Worm (Caenorhabditis elegans): ENCODE results near the gene R01B10.2.

Gene R01B10.2

DNA sequence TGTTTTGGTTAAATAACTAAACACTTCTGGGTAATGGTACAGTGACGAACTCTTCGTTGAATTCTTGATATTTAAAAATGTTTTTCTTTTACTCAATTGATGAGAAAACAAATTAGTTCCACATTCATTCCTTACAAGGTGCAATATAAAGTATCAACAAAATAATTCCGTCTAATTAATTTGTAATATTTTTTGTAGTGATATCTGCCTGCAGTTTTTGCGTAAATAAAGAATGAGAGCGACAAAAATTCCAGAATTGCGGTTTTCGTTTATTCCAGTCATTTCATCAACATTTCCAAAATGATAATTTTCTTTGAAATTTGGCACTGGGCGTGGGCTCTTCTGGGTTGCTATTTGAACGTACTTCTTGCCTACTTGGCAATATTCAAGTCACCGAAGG is 14.0 kb upstream of the R01B10.2 start, which contains the start of gene srd-20:
srd-20 (plus strand) TSS at position 301 of the 400 bp plus-strand sequence.
- TF ChIP-seq ztf-16 (tag; optimal IDR thresholded peaks at IDR 0.05) (no peak), zip-5 (tag; optimal IDR thresholded peaks at IDR 0.05) (no peak), ceh-19 (GFP tag; optimal IDR thresholded peaks at IDR 0.05) (no peak), sox-2 (GFP tag; IDR thresholded peaks at IDR 0.05) (no peak), ref-2 (tag; optimal IDR thresholded peaks at IDR 0.05) (no peak), mec-3 (tag; optimal IDR thresholded peaks at IDR 0.05; ENCODE audit: borderline replicate concordance) (no peak), pag-3 (tag; optimal IDR thresholded peaks at IDR 0.05; ENCODE audit: borderline replicate concordance) (no peak), Y22D7AL.16 (tag; optimal IDR thresholded peaks at IDR 0.05) (no peak), fkh-10 (GFP tag; optimal IDR thresholded peaks at IDR 0.05) (no peak)

DNA sequence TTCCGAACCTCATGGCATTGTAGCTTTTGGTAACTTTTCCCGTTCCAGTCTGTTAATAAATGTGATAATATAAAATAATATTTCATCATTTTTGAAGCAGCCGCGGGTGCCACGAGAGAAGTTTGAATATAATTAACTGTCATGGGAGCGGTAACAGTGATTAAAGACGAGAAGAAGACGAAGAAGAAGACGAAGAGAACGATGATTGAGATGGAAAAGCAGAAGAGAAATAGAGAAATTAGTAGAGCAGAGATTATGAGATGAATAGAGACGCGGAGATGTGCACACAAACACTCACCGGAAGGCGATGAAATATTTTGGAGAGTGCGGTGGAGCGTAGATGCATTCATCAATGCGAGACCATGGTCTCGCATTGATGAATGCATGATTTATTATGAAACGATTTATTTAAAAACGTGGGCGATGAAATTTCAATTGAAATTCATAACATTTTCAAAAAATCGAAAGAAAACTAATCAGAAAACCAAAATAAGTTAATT is 12.0 kb upstream of the R01B10.2 start, which contains the start of gene seip-1:
seip-1 (minus strand) TSS at position 51 of the 500 bp plus-strand sequence.
- TF ChIP-seq ceh-48 (tag; optimal IDR thresholded peaks at IDR 0.05) (peak; percentile 40), dve-1 (tag; optimal IDR thresholded peaks at IDR 0.05) (peak; percentile 67), C08G9.2 (tag; optimal IDR thresholded peaks at IDR 0.05) (no peak), ceh-14 (tag; optimal IDR thresholded peaks at IDR 0.05) (peak; percentile 79), ceh-18 (tag; optimal IDR thresholded peaks at IDR 0.05) (peak; percentile 44), madf-2 (tag; optimal IDR thresholded peaks at IDR 0.05) (peak; percentile 27), hlh-30 (tag; optimal IDR thresholded peaks at IDR 0.05; ENCODE audit: insufficient read depth) (peak; percentile 63), fax-1 (tag; optimal IDR thresholded peaks at IDR 0.05) (no peak), che-1 (tag; optimal IDR thresholded peaks at IDR 0.05) (no peak), ceh-34 (tag; optimal IDR thresholded peaks at IDR 0.05) (peak; percentile 70), unc-42 (tag; optimal IDR thresholded peaks at IDR 0.05) (peak; percentile 76), elt-2 (tag; optimal IDR thresholded peaks at IDR 0.05) (peak; percentile 39), ceh-30 (tag; optimal IDR thresholded peaks at IDR 0.05) (peak; percentile 42), pros-1 (tag; optimal IDR thresholded peaks at IDR 0.05) (peak; percentile 46), K09A11.1 (tag; optimal IDR thresholded peaks at IDR 0.05; ENCODE audit: insufficient read depth) (peak; percentile 2), ceh-2 (tag; optimal IDR thresholded peaks at IDR 0.05) (peak; percentile 28), hlh-6 (tag; optimal IDR thresholded peaks at IDR 0.05) (no peak), ceh-31 (tag; optimal IDR thresholded peaks at IDR 0.05) (peak; percentile 87), tbx-2 (tag; optimal IDR thresholded peaks at IDR 0.05) (peak; percentile 65), rnt-1 (tag; optimal IDR thresholded peaks at IDR 0.05) (peak; percentile 38), unc-3 (GFP tag; conservative IDR thresholded peaks at IDR 0.05) (no peak), unc-3 (tag; optimal IDR thresholded peaks at IDR 0.05) (no peak), sox-2 (GFP tag; IDR thresholded peaks at IDR 0.05) (peak; percentile 40; the same call in 1 of the 2 replicates), ets-4 (tag; optimal IDR thresholded peaks at IDR 0.05) (no peak), nfya-1 (tag; optimal IDR thresholded peaks at IDR 0.05) (peak; percentile 88), ref-2 (tag; optimal IDR thresholded peaks at IDR 0.05) (peak; percentile 46), unc-55 (GFP tag; optimal IDR thresholded peaks at IDR 0.05) (peak; percentile 92), pax-1 (tag; optimal IDR thresholded peaks at IDR 0.05) (peak; percentile 77)

DNA sequence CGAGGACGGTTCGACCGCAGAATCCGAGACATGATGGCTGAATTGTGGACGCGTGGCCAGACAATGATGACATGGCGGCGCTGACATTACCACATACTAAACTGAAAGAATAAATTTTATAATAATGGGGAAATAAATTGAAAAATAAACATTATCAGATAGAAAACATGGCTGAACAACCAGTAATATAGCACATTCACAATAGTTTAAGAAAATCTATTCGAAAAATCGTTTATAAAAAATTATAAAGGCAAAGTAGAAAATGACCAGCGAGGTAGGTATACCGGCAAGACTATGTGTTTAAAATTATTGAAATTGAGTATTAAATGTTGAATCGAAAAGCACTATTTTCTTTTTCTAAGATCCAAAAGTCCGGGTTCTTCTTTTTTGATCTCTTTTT is 9.9 kb upstream of the R01B10.2 start, which contains the start of gene jamp-1:
jamp-1 (minus strand) TSS at position 101 of the 400 bp plus-strand sequence.
- TF ChIP-seq gmeb-2 (tag; optimal IDR thresholded peaks at IDR 0.05): no peak
- no peak for TF ChIP-seq ceh-30 (tag; optimal IDR thresholded peaks at IDR 0.05)
- no peak for TF ChIP-seq fax-1 (tag; optimal IDR thresholded peaks at IDR 0.05)
- no peak for TF ChIP-seq tbx-2 (tag; optimal IDR thresholded peaks at IDR 0.05)
- no peak for TF ChIP-seq sox-4 (tag; optimal IDR thresholded peaks at IDR 0.05)
- no peak for TF ChIP-seq C08G9.2 (tag; optimal IDR thresholded peaks at IDR 0.05)
- no peak for TF ChIP-seq tbx-7 (tag; optimal IDR thresholded peaks at IDR 0.05)
- TF ChIP-seq unc-3 (GFP tag; conservative IDR thresholded peaks at IDR 0.05): no peak
- TF ChIP-seq unc-3 (tag; optimal IDR thresholded peaks at IDR 0.05): no peak
- no peak for TF ChIP-seq mec-3 (tag; optimal IDR thresholded peaks at IDR 0.05; ENCODE audit: borderline replicate concordance)
- no peak for TF ChIP-seq dmd-4 (tag; optimal IDR thresholded peaks at IDR 0.05; ENCODE audit: borderline replicate concordance)
- no peak for TF ChIP-seq T23F11.4 (GFP tag; optimal IDR thresholded peaks at IDR 0.05)
- no peak for TF ChIP-seq elt-4 (tag; optimal IDR thresholded peaks at IDR 0.05)
- TF ChIP-seq ceh-34 (tag; optimal IDR thresholded peaks at IDR 0.05): no peak
- no peak for TF ChIP-seq ceh-45 (GFP tag; IDR thresholded peaks at IDR 0.05)
- TF ChIP-seq npax-4 (tag; optimal IDR thresholded peaks at IDR 0.05): no peak
- TF ChIP-seq ceh-31 (tag; optimal IDR thresholded peaks at IDR 0.05): no peak
- TF ChIP-seq ztf-16 (tag; optimal IDR thresholded peaks at IDR 0.05): no peak
- no peak for TF ChIP-seq ceh-48 (tag; optimal IDR thresholded peaks at IDR 0.05)
- TF ChIP-seq pha-2 (tag; optimal IDR thresholded peaks at IDR 0.05): no peak
- TF ChIP-seq che-1 (tag; optimal IDR thresholded peaks at IDR 0.05): no peak

All from whole organism, late embryonic.